Worm (Caenorhabditis elegans) whole organism, L4/young adult: ENCODE data around the gene F47D2.11.

ENCODE experiments used
- dao-5 ChIP-seq: sonication (generic microtip); optimal IDR thresholded peaks from 2 replicates; lab custom pipeline; 2016; ENCODE audit warnings: missing genotype, missing genetic modification characterization, moderate library complexity, missing compliant biosample characterization
- him-1 ChIP-seq: sonication (generic microtip); optimal IDR thresholded peaks from 2 replicates; lab custom pipeline; 2016; ENCODE audit warnings: missing genotype, missing genetic modification reagents, missing genetic modification characterization, missing compliant biosample characterization

DNA sequence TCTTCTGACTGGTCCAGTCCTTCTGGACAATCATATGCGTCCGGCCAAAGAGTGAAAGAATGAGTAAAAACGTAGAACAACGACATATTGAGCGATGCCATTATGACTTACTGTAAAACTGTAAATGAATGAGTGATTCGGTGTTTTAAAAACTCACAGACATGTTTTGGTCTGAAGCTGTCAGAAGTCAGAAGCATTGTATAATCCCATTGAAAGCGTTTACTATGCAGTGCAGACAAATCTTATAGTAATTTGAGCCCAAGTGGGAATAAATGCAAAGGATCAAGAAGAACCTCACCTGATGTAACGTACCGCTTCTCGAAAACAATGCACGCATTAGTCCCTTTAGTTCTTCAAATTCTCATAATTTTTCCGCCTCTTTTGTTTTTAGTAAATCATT lies 35.7 kb downstream of the F47D2.11 start, which contains the start of gene srt-3:
- TF ChIP-seq dao-5 (tag; lab: Kevin White, UChicago), result no peak
- TF ChIP-seq him-1 (tag; lab: Kevin White, UChicago), result no peak
